Fruit fly (Drosophila melanogaster): ENCODE results near the gene sno.

The sno gene

DNA sequence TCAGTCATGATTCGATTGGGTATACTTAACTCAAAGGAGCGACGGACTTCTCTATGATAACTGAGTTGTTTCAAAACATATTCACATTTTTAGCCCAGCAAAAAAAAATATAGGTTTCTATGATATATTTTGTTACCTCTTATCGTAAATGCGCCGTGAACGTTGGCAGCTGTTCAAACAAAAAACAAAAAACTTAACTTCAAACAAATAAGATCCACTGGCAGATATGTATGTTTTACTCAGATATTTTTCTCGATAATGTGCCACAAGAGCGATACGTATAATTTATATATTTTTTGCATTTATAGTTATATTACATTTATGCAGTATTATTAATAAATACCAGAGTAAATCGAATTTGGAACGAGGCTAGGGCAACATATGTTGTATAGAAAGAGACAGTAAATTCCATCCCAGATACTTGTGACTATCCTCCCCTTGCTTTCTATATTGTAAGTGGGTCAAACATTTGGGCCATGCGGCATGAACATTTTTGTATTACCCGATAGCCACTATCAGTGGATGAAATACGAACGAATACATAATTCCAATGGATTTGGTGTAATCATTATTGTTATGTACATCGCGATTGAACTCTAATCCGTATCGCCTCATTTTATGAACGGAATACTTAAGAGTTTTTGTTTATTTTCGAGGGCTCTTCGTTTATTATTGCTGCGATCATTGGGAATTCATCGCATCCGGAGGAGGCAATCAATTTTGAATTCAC is 25.2 kb upstream of the sno start, which contains the start of gene CG32639:
Gene CG32639, minus strand, starts transcription at position 51 of the 730 bp plus-strand sequence.
- TF ChIP-seq CG13204 (GFP tag; optimal IDR thresholded peaks at IDR 0.05), result no peak
- TF ChIP-seq CG4496 (GFP tag; IDR thresholded peaks at IDR 0.05), result no peak
- TF ChIP-seq CG17806 (tag; optimal IDR thresholded peaks at IDR 0.05), result no peak
- no peak for TF ChIP-seq gl (tag; optimal IDR thresholded peaks at IDR 0.05)
- TF ChIP-seq CG8159 (tag; optimal IDR thresholded peaks at IDR 0.05), result no peak

DNA sequence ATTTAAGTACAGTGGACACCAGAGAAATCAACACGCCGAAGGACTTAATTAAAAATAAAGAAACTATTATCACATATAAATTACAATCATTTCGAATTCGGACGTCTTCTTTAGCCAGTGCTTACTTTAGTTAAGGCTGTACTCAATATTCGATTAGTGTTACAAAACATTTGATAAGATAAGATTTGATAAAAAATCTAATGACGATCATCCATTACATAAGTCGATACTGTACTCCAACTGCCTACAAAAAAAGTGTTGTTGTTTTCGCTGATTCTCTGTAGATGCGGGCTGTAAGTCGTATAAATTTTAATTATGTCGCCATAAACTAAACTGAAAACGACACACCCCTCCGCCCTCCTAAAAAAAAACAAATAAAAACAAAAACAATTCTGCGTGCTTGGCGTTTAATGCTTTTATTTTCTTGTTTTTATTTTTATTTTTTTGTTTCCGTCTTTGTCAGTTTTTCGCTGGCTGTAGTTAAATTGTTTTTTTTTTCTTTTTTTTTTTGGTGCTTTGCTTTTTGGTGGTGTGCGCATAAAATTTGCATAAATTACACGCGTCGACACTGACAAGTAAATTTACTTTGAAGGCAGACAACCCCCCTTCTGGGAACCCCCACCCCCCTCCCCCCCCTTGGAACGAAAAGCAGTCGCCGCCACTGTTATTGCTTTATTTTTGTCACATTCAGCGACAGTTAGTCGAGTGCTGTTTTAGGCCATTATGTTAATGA is 23.4 kb upstream of the sno start:
- TF ChIP-seq CG10348 (GFP tag; IDR thresholded peaks at IDR 0.05), result no peak
- TF ChIP-seq CG32121 (GFP tag; IDR thresholded peaks at IDR 0.05), result peak; percentile 60
- no peak for TF ChIP-seq D1 (tag; optimal IDR thresholded peaks at IDR 0.05)
- no peak for TF ChIP-seq Pif1A (GFP tag; optimal IDR thresholded peaks at IDR 0.05)
- TF ChIP-seq CG4496 (GFP tag; IDR thresholded peaks at IDR 0.05), result peak; percentile 80
- TF ChIP-seq Snoo (tag; optimal IDR thresholded peaks at IDR 0.05), result peak; percentile 42
- no peak for TF ChIP-seq CG34367 (tag; optimal IDR thresholded peaks at IDR 0.05)
- TF ChIP-seq gl (tag; optimal IDR thresholded peaks at IDR 0.05), result no peak
- no peak for TF ChIP-seq Pif1B (GFP tag; optimal IDR thresholded peaks at IDR 0.05)
- no peak for TF ChIP-seq CG15710 (tag; optimal IDR thresholded peaks at IDR 0.05)
- TF ChIP-seq CG8159 (tag; optimal IDR thresholded peaks at IDR 0.05), result no peak
- TF ChIP-seq CG14655 (GFP tag; optimal IDR thresholded peaks at IDR 0.05), result no peak
- TF ChIP-seq CG8301 (tag; optimal IDR thresholded peaks at IDR 0.05), result no peak
- TF ChIP-seq CG17806 (tag; optimal IDR thresholded peaks at IDR 0.05), result no peak
- TF ChIP-seq CG9948 (tag; optimal IDR thresholded peaks at IDR 0.05), result no peak
- 0 out of 3 replicates have a peak, but pooled peaks have one; percentile 40 for TF ChIP-seq fd96Ca (GFP tag; IDR thresholded peaks at IDR 0.05)
- no peak for TF ChIP-seq EcR (GFP tag; optimal IDR thresholded peaks at IDR 0.05)
- no peak for TF ChIP-seq rn (GFP tag; IDR thresholded peaks at IDR 0.05)
- TF ChIP-seq CG12605 (GFP tag; IDR thresholded peaks at IDR 0.05), result peak; percentile 56; the same call in 1 of the 2 replicates
- TF ChIP-seq Ets98B (GFP tag; IDR thresholded peaks at IDR 0.05), result peak; percentile 41; the same call in 1 of the 2 replicates
- no peak for TF ChIP-seq CG13204 (GFP tag; optimal IDR thresholded peaks at IDR 0.05)

DNA sequence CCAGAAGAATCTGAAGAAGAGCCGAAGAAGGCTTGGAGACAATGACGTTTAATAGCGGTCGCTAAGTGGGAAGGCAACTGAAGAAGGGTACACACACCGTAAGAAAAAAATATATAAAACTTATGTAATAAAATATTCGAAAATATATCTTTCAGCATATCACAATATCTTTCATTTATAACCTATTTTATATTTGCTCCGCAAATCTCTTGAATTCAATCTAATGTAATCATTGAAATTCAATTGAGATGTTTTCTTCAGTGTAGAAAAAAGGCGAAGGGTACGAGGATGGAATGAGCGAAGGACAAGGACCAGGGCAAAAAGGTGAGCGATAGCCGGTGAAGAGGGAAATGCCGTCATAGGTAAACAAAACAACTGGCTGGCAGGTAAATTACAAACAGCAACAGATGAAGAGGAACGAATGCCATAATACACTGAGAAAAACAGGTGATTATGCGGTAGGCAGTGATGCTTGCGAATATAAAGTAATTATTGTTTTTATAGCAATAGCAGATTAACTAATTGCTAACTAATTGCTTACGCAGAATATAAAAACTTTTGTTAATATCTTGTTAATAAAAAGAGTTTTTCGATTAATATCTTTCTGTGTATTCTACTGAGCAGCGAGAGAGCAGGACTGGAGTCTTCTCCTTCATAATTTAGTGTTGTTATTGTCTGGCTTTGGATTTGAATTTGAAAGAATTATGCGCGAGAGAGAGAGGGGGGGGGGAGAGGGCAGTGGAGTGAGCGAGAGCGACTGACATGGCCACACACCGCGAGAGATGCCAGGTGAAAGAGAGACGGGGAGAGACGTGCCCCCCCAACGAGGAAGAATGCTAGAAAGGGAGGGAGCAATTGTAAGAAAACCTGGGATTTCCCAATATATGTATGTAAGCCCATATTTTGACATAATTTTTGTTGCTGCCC is 22.6 kb upstream of the sno start:
- TF ChIP-seq CG14655 (GFP tag; optimal IDR thresholded peaks at IDR 0.05) (peak; percentile 83), Ets98B (GFP tag; IDR thresholded peaks at IDR 0.05) (peak; percentile 51; the same call in 1 of the 2 replicates), CG10348 (GFP tag; IDR thresholded peaks at IDR 0.05) (no peak), CG9948 (tag; optimal IDR thresholded peaks at IDR 0.05) (peak; percentile 81), gl (tag; optimal IDR thresholded peaks at IDR 0.05) (peak; percentile 77), CG32121 (GFP tag; IDR thresholded peaks at IDR 0.05) (peak; percentile 32; the same call in 1 of the 2 replicates), fd96Ca (GFP tag; IDR thresholded peaks at IDR 0.05) (peak; percentile 11; the same call in 1 of the 3 replicates), CG8301 (tag; optimal IDR thresholded peaks at IDR 0.05) (peak; percentile 67), Pif1A (GFP tag; optimal IDR thresholded peaks at IDR 0.05) (peak; percentile 85), CG17806 (tag; optimal IDR thresholded peaks at IDR 0.05) (peak; percentile 69), CG15710 (tag; optimal IDR thresholded peaks at IDR 0.05) (peak; percentile 91), Snoo (tag; optimal IDR thresholded peaks at IDR 0.05) (peak; percentile 61), Pif1B (GFP tag; optimal IDR thresholded peaks at IDR 0.05) (peak; percentile 81), EcR (GFP tag; optimal IDR thresholded peaks at IDR 0.05) (peak; percentile 80), CG4496 (GFP tag; IDR thresholded peaks at IDR 0.05) (peak; percentile 84), CG8159 (tag; optimal IDR thresholded peaks at IDR 0.05) (peak; percentile 90), rn (GFP tag; IDR thresholded peaks at IDR 0.05) (no peak), CG13204 (GFP tag; optimal IDR thresholded peaks at IDR 0.05) (peak; percentile 79), D1 (tag; optimal IDR thresholded peaks at IDR 0.05) (peak; percentile 69), CG34367 (tag; optimal IDR thresholded peaks at IDR 0.05) (peak; percentile 67), CG12605 (GFP tag; IDR thresholded peaks at IDR 0.05) (peak; percentile 25)

DNA sequence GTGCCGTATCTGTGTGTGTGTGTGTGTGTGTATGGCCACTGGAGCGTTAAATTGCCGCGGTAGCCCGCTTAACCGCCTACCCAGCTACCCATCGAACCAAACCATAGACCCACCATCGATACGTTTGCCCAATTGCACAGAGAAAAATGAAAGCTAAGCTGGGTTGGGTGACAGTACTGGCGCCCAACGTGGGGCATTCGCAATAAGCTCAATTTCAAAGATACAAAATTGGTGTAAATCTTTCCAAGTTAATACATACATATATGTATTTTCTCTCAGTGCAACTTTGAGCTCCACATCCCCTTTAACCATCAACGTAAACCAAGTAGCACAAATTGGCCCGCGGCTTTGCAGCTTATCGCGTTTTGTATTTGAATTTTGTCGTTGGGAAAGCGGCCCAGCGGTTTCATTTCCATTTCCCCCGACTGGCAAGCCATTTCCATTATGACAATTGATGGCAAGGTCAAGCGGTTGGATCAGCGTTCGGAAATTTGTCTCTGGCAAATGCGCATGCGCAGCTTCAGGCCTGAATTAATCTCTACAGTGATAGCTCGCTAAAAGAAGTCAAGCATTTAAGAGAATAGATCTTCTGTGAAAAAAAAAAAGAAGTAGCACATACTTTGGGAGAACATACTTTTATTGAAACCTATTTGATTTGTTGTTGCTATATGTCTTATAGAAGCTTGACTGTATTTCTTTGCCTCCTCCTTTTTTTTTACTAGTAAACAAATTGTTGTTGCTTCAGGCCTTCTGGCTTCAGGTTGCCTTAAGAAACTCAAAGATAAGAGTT is 21.1 kb upstream of the sno start:
- TF ChIP-seq CG14655 (GFP tag; optimal IDR thresholded peaks at IDR 0.05), result peak; percentile 44
- no peak for TF ChIP-seq CG12605 (GFP tag; IDR thresholded peaks at IDR 0.05)
- peak; percentile 70 for TF ChIP-seq CG32121 (GFP tag; IDR thresholded peaks at IDR 0.05)
- no peak for TF ChIP-seq CG13204 (GFP tag; optimal IDR thresholded peaks at IDR 0.05)
- no peak for TF ChIP-seq CG34367 (tag; optimal IDR thresholded peaks at IDR 0.05)
- peak; percentile 68 for TF ChIP-seq Ets98B (GFP tag; IDR thresholded peaks at IDR 0.05)
- peak; percentile 73 for TF ChIP-seq CG4496 (GFP tag; IDR thresholded peaks at IDR 0.05)
- TF ChIP-seq Pif1B (GFP tag; optimal IDR thresholded peaks at IDR 0.05), result no peak
- no peak for TF ChIP-seq CG17806 (tag; optimal IDR thresholded peaks at IDR 0.05)
- TF ChIP-seq CG15710 (tag; optimal IDR thresholded peaks at IDR 0.05), result peak; percentile 5
- no peak for TF ChIP-seq CG9948 (tag; optimal IDR thresholded peaks at IDR 0.05)
- peak; percentile 71; the same call in 1 of the 2 replicates for TF ChIP-seq rn (GFP tag; IDR thresholded peaks at IDR 0.05)
- TF ChIP-seq fd96Ca (GFP tag; IDR thresholded peaks at IDR 0.05), result peak; percentile 78
- peak; percentile 25 for TF ChIP-seq Pif1A (GFP tag; optimal IDR thresholded peaks at IDR 0.05)
- no peak for TF ChIP-seq D1 (tag; optimal IDR thresholded peaks at IDR 0.05)
- TF ChIP-seq CG8301 (tag; optimal IDR thresholded peaks at IDR 0.05), result peak; percentile 30
- no peak for TF ChIP-seq CG10348 (GFP tag; IDR thresholded peaks at IDR 0.05)
- TF ChIP-seq CG8159 (tag; optimal IDR thresholded peaks at IDR 0.05), result no peak
- no peak for TF ChIP-seq Snoo (tag; optimal IDR thresholded peaks at IDR 0.05)
- no peak for TF ChIP-seq EcR (GFP tag; optimal IDR thresholded peaks at IDR 0.05)
- no peak for TF ChIP-seq gl (tag; optimal IDR thresholded peaks at IDR 0.05)
